Worm (Caenorhabditis elegans): ENCODE measurements around the gene Y81B9A.3.

The Y81B9A.3 gene

ce11 chrX:9182140-9182539 lies at the start of gene Y81B9A.3:
Y81B9A.3 (plus strand) TSS chrX:9182440.
- TF ChIP-seq snpc-4 (tag; optimal IDR thresholded peaks at IDR 0.05), result no peak
- TF ChIP-seq R02D3.7 (tag; optimal IDR thresholded peaks at IDR 0.05), result no peak
- TF ChIP-seq lsy-2 (tag; optimal IDR thresholded peaks at IDR 0.05), result no peak
- no peak for TF ChIP-seq nhr-11 (tag; optimal IDR thresholded peaks at IDR 0.05)
- TF ChIP-seq sma-3 (GFP tag; optimal IDR thresholded peaks at IDR 0.05), result no peak
- no peak for TF ChIP-seq mab-5 (tag; optimal IDR thresholded peaks at IDR 0.05)
- no peak for TF ChIP-seq nhr-21 (tag; optimal IDR thresholded peaks at IDR 0.05)
- TF ChIP-seq fos-1 (tag; optimal IDR thresholded peaks at IDR 0.05), result no peak
- no peak for TF ChIP-seq alr-1 (tag; optimal IDR thresholded peaks at IDR 0.05)
- TF ChIP-seq ztf-4 (tag; optimal IDR thresholded peaks at IDR 0.05), result no peak
- no peak for TF ChIP-seq lin-39 (tag; optimal IDR thresholded peaks at IDR 0.05)
- no peak for TF ChIP-seq peb-1 (tag; optimal IDR thresholded peaks at IDR 0.05)
- no peak for TF ChIP-seq Y55F3AM.14 (GFP tag; optimal IDR thresholded peaks at IDR 0.05)
- TF ChIP-seq ztf-11 (tag; optimal IDR thresholded peaks at IDR 0.05), result no peak
- TF ChIP-seq nhr-77 (tag; optimal IDR thresholded peaks at IDR 0.05), result no peak
- no peak for TF ChIP-seq crh-2 (tag; optimal IDR thresholded peaks at IDR 0.05)
- no peak for TF ChIP-seq nhr-23 (tag; optimal IDR thresholded peaks at IDR 0.05)
- no peak for TF ChIP-seq ztf-1 (GFP tag; conservative IDR thresholded peaks at IDR 0.05)
- TF ChIP-seq unc-62 (GFP tag; optimal IDR thresholded peaks at IDR 0.05), result no peak
- TF ChIP-seq ZK546.5 (tag; optimal IDR thresholded peaks at IDR 0.05), result no peak

ce11 chrX:9137402-9137801 lies 44.8 kb upstream of the Y81B9A.3 start, which contains the start of gene B0563.6:
B0563.6 (plus strand) TSS chrX:9137702.
- no peak for TF ChIP-seq ceh-16 (tag; optimal IDR thresholded peaks at IDR 0.05)
- TF ChIP-seq sma-3 (GFP tag; optimal IDR thresholded peaks at IDR 0.05), result no peak
- TF ChIP-seq crh-2 (tag; optimal IDR thresholded peaks at IDR 0.05), result no peak
- TF ChIP-seq lin-11 (tag; optimal IDR thresholded peaks at IDR 0.05), result no peak
- TF ChIP-seq nhr-6 (tag; optimal IDR thresholded peaks at IDR 0.05), result no peak
- no peak for TF ChIP-seq sma-9 (GFP tag; optimal IDR thresholded peaks at IDR 0.05)
- no peak for TF ChIP-seq sma-9 (tag; optimal IDR thresholded peaks at IDR 0.05)
- no peak for TF ChIP-seq nhr-11 (tag; optimal IDR thresholded peaks at IDR 0.05)
- no peak for TF ChIP-seq C34F6.9 (tag; optimal IDR thresholded peaks at IDR 0.05)
- no peak for TF ChIP-seq fos-1 (tag; optimal IDR thresholded peaks at IDR 0.05)
- TF ChIP-seq nhr-129 (tag; optimal IDR thresholded peaks at IDR 0.05), result no peak
- no peak for TF ChIP-seq egl-27 (tag; optimal IDR thresholded peaks at IDR 0.05)
- no peak for TF ChIP-seq R02D3.7 (tag; optimal IDR thresholded peaks at IDR 0.05)
- TF ChIP-seq nhr-12 (tag; optimal IDR thresholded peaks at IDR 0.05), result no peak
- no peak for TF ChIP-seq nhr-77 (tag; optimal IDR thresholded peaks at IDR 0.05)
- no peak for TF ChIP-seq sem-4 (tag; optimal IDR thresholded peaks at IDR 0.05)
- TF ChIP-seq aly-2 (tag; optimal IDR thresholded peaks at IDR 0.05), result no peak
- TF ChIP-seq Y55F3AM.14 (GFP tag; optimal IDR thresholded peaks at IDR 0.05), result no peak
- no peak for TF ChIP-seq unc-62 (GFP tag; optimal IDR thresholded peaks at IDR 0.05)
- no peak for TF ChIP-seq snpc-4 (tag; optimal IDR thresholded peaks at IDR 0.05)
- TF ChIP-seq mab-5 (tag; optimal IDR thresholded peaks at IDR 0.05), result no peak

ce11 chrX:9145848-9146247 lies 36.4 kb upstream of the Y81B9A.3 start, which contains the start of gene B0563.5:
B0563.5 (plus strand) TSS chrX:9146148.
- TF ChIP-seq nhr-237 (tag; optimal IDR thresholded peaks at IDR 0.05), result no peak
- no peak for TF ChIP-seq egl-27 (tag; optimal IDR thresholded peaks at IDR 0.05)
- no peak for TF ChIP-seq R02D3.7 (tag; optimal IDR thresholded peaks at IDR 0.05)
- TF ChIP-seq F13H6.1 (tag; optimal IDR thresholded peaks at IDR 0.05), result no peak
- no peak for TF ChIP-seq snpc-4 (tag; optimal IDR thresholded peaks at IDR 0.05)
- no peak for TF ChIP-seq lin-11 (tag; optimal IDR thresholded peaks at IDR 0.05)
- no peak for TF ChIP-seq mdl-1 (tag; optimal IDR thresholded peaks at IDR 0.05)
- TF ChIP-seq C34F6.9 (tag; optimal IDR thresholded peaks at IDR 0.05), result no peak
- no peak for TF ChIP-seq alr-1 (tag; optimal IDR thresholded peaks at IDR 0.05)
- no peak for TF ChIP-seq lsy-2 (tag; optimal IDR thresholded peaks at IDR 0.05)
- TF ChIP-seq nhr-21 (tag; optimal IDR thresholded peaks at IDR 0.05), result no peak
- TF ChIP-seq skn-1 (tag; optimal IDR thresholded peaks at IDR 0.05), result no peak
- TF ChIP-seq sma-9 (GFP tag; optimal IDR thresholded peaks at IDR 0.05), result no peak
- TF ChIP-seq sma-9 (tag; optimal IDR thresholded peaks at IDR 0.05), result no peak
- TF ChIP-seq ztf-11 (tag; optimal IDR thresholded peaks at IDR 0.05), result no peak
- TF ChIP-seq blmp-1 (tag; optimal IDR thresholded peaks at IDR 0.05; ENCODE audit: insufficient read depth), result no peak
- TF ChIP-seq nhr-11 (tag; optimal IDR thresholded peaks at IDR 0.05), result no peak
- TF ChIP-seq nhr-12 (tag; optimal IDR thresholded peaks at IDR 0.05), result no peak
- no peak for TF ChIP-seq unc-39 (tag; optimal IDR thresholded peaks at IDR 0.05)

DNA sequence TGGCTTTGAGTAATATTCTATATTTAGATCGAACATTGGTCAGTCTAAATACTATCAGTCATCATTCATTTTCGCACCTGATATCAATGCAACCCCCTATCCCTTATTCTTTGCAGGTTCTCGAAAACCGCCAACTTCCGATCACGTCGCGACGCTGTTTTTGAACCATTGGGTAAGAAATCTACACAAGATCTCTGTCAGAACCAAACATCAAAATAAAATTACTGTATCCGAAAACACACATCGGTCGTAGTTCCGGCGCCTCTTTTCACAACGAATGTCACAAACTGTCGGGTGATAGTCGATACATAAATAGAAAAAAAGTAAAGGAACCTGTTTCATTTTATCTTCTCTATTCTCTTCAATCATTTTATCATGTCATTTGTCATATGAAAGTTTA lies 35.3 kb upstream of the Y81B9A.3 start:
- peak; percentile 5 for TF ChIP-seq nhr-129 (tag; optimal IDR thresholded peaks at IDR 0.05)
- TF ChIP-seq sma-3 (GFP tag; optimal IDR thresholded peaks at IDR 0.05), result peak; percentile 67
- peak; percentile 6 for TF ChIP-seq fos-1 (tag; optimal IDR thresholded peaks at IDR 0.05)
- peak; percentile 64 for TF ChIP-seq sma-9 (GFP tag; optimal IDR thresholded peaks at IDR 0.05)
- no peak for TF ChIP-seq sma-9 (tag; optimal IDR thresholded peaks at IDR 0.05)
- peak; percentile 62 for TF ChIP-seq nhr-21 (tag; optimal IDR thresholded peaks at IDR 0.05)
- TF ChIP-seq Y55F3AM.14 (GFP tag; optimal IDR thresholded peaks at IDR 0.05), result no peak

Data from whole organism, L2 larva.